Fruit fly (Drosophila melanogaster): ENCODE results near the gene Snx1.

dm6 chr2L:3466846-3467245 lies 17.4 kb downstream of the Snx1 start:
- TF ChIP-seq Snoo (tag; optimal IDR thresholded peaks at IDR 0.05) (no peak), gl (tag; optimal IDR thresholded peaks at IDR 0.05) (no peak), EcR (GFP tag; optimal IDR thresholded peaks at IDR 0.05) (no peak), CG10348 (GFP tag; IDR thresholded peaks at IDR 0.05) (no peak), CG14655 (GFP tag; optimal IDR thresholded peaks at IDR 0.05) (no peak), CG12605 (GFP tag; IDR thresholded peaks at IDR 0.05) (no peak)

All from whole organism, pupa.